Worm (Caenorhabditis elegans): Measurements from ENCODE around the gene C24D10.6.

DNA sequence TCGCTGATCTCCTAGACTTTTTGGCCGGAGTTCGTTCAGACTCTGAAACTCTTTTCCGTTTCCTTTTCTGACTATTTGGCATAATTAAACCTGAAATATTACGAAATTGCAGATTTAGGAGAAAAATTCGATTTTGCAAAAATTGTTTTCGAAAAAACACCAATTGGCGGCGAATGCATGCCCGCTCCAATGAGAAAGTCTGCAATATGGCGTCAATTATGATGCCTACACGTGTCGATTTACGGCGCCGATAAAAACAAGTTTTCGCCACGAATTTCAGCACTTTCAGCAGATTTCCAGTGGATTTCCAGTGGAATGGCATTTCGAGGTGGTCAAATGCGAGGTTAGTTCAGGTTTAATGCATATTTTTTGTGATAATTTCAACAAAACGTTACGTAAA lies 49.3 kb upstream of the C24D10.6 start, which contains the start of the genes Y59E9AL.36 and nbet-1:
- TF ChIP-seq klf-2 (GFP tag; conservative IDR thresholded peaks at IDR 0.05) (no peak), flt-1 (GFP tag; IDR thresholded peaks at IDR 0.05) (no peak), cog-1 (tag; optimal IDR thresholded peaks at IDR 0.05) (peak; percentile 39), T22C8.4 (GFP tag; IDR thresholded peaks at IDR 0.05) (no peak), ztf-29 (GFP tag; IDR thresholded peaks at IDR 0.05) (no peak), med-1 (GFP tag; optimal IDR thresholded peaks at IDR 0.05; ENCODE audit: insufficient read depth) (no peak), tab-1 (GFP tag; IDR thresholded peaks at IDR 0.05) (no peak)

All from whole organism, midembryonic.